Fruit fly (Drosophila melanogaster) whole organism, embryonic: Measurements from ENCODE around the gene CG42571.

Experiments
- Atf6 ChIP-seq: fragments of 200-800 bp; sonication (Bioruptor generic); IDR thresholded peaks from 2 replicates; pipeline ENCODE4 v1.3.6; 2022; ENCODE audit warnings: missing biosample characterization, missing genetic modification characterization
- Bdp1 ChIP-seq: fragments of 200-800 bp; sonication (Bioruptor generic); optimal IDR thresholded peaks from 3 replicates; lab custom pipeline; 2016; ENCODE audit warnings: missing biosample characterization, missing genetic modification characterization
- CG1024 ChIP-seq: fragments of 200-800 bp; sonication (Bioruptor generic); IDR thresholded peaks from 2 replicates; pipeline ENCODE4 v1.3.6; 2022; ENCODE audit warnings: missing biosample characterization, missing genetic modification characterization
- CG10654 ChIP-seq: fragments of 200-800 bp; sonication (Bioruptor generic); optimal IDR thresholded peaks from 2 replicates; lab custom pipeline; 2016; ENCODE audit warnings: missing biosample characterization, missing genetic modification characterization
- CG11085 ChIP-seq: fragments of 200-800 bp; sonication (Bioruptor generic); IDR thresholded peaks from 2 replicates; pipeline ENCODE4 v1.3.6; 2022; ENCODE audit warnings: missing biosample characterization, missing genetic modification characterization
- CG12236 ChIP-seq: fragments of 200-800 bp; sonication (Bioruptor generic); optimal IDR thresholded peaks from 2 replicates; lab custom pipeline; 2016; ENCODE audit warnings: missing biosample characterization, missing genetic modification characterization
- CG12942 ChIP-seq: fragments of 200-800 bp; sonication (Bioruptor generic); optimal IDR thresholded peaks from 3 replicates; lab custom pipeline; 2016; ENCODE audit warnings: missing biosample characterization, missing genetic modification characterization
- CG13894 ChIP-seq: fragments of 200-800 bp; sonication (Bioruptor generic); optimal IDR thresholded peaks from 3 replicates; lab custom pipeline; 2018; ENCODE audit warnings: missing biosample characterization, mild to moderate bottlenecking, missing genetic modification characterization, moderate library complexity
- CG14441 ChIP-seq: fragments of 200-800 bp; sonication (Bioruptor generic); IDR thresholded peaks from 2 replicates; pipeline ENCODE4 v1.3.6; 2022; ENCODE audit warnings: missing biosample characterization, missing genetic modification characterization
- CG15011 ChIP-seq: fragments of 200-800 bp; sonication (Bioruptor generic); optimal IDR thresholded peaks from 3 replicates; lab custom pipeline; 2018; ENCODE audit warnings: missing biosample characterization, mild to moderate bottlenecking, missing genetic modification characterization
- CG16779 ChIP-seq: fragments of 200-800 bp; sonication (Bioruptor generic); IDR thresholded peaks from 2 replicates; pipeline ENCODE4 v1.3.6; 2022; ENCODE audit warnings: missing biosample characterization, missing genetic modification characterization
- CG17361 ChIP-seq: fragments of 200-800 bp; sonication (Bioruptor generic); IDR thresholded peaks from 3 replicates; pipeline ENCODE4 v1.3.6; 2022; ENCODE audit warnings: missing biosample characterization, missing genetic modification characterization
- CG4730 ChIP-seq: fragments of 200-800 bp; sonication (Bioruptor generic); IDR thresholded peaks from 2 replicates; pipeline ENCODE4 v1.3.6; 2022; ENCODE audit warnings: missing biosample characterization, missing genetic modification characterization
- CG6689 ChIP-seq: fragments of 200-800 bp; sonication (Bioruptor generic); IDR thresholded peaks from 2 replicates; pipeline ENCODE4 v1.3.6; 2022; ENCODE audit warnings: missing biosample characterization, missing genetic modification characterization
- CG7372 ChIP-seq: fragments of 200-800 bp; sonication (Bioruptor generic); IDR thresholded peaks from 2 replicates; pipeline ENCODE4 v1.3.6; 2022; ENCODE audit warnings: missing biosample characterization, missing genetic modification characterization
- CG8290 ChIP-seq, 3 experiments: fragments of 200-800 bp; sonication (Bioruptor generic); optimal IDR thresholded peaks; 2 replicates each; lab custom pipeline; 2016 to 2019; ENCODE audit warnings: missing biosample characterization in 3 of 3, missing genetic modification characterization in 3 of 3, mild to moderate bottlenecking in 2 of 3, moderate library complexity in 1 of 3
- CG9437 ChIP-seq: fragments of 200-800 bp; sonication (Bioruptor generic); optimal IDR thresholded peaks from 2 replicates; lab custom pipeline; 2018; ENCODE audit warnings: missing biosample characterization, mild to moderate bottlenecking, missing genetic modification characterization
- Ets65A ChIP-seq: fragments of 200-800 bp; sonication (Bioruptor generic); peaks from one replicate; lab custom pipeline; 2016; ENCODE audit warnings: missing biosample characterization, missing genetic modification characterization
- Fer2 ChIP-seq: fragments of 200-800 bp; sonication (Bioruptor generic); optimal IDR thresholded peaks from 2 replicates; lab custom pipeline; 2018; ENCODE audit warnings: missing biosample characterization, mild to moderate bottlenecking, missing genetic modification characterization, moderate library complexity
- Hsf ChIP-seq: fragments of 200-800 bp; sonication (Bioruptor generic); optimal IDR thresholded peaks from 3 replicates; lab custom pipeline; 2016; ENCODE audit warnings: missing biosample characterization, missing genetic modification characterization
- NC2α ChIP-seq: fragments of 200-800 bp; sonication (Bioruptor generic); optimal IDR thresholded peaks from 2 replicates; lab custom pipeline; 2016; ENCODE audit warnings: missing biosample characterization, missing genetic modification characterization
- NC2β ChIP-seq: fragments of 200-800 bp; sonication (Bioruptor generic); optimal IDR thresholded peaks from 2 replicates; lab custom pipeline; 2016; ENCODE audit warnings: missing biosample characterization, missing genetic modification characterization
- Sox100B ChIP-seq: fragments of 200-800 bp; sonication (Bioruptor generic); optimal IDR thresholded peaks from 3 replicates; lab custom pipeline; 2018; ENCODE audit warnings: missing biosample characterization, mild to moderate bottlenecking, missing genetic modification characterization
- abd-A ChIP-seq: fragments of 200-800 bp; sonication (Bioruptor generic); optimal IDR thresholded peaks from 3 replicates; lab custom pipeline; 2019; ENCODE audit warnings: missing biosample characterization, mild to moderate bottlenecking, missing genetic modification characterization, moderate library complexity
- amos ChIP-seq: fragments of 200-800 bp; sonication (Bioruptor generic); IDR thresholded peaks from 2 replicates; pipeline ENCODE4 v1.3.6; 2022; ENCODE audit warnings: missing biosample characterization, missing genetic modification characterization; ENCODE audit not compliant: partially characterized antibody
- bbx ChIP-seq: fragments of 200-800 bp; sonication (Bioruptor generic); IDR thresholded peaks from 2 replicates; pipeline ENCODE4 v1.3.6; 2022; ENCODE audit warnings: missing biosample characterization, missing genetic modification characterization; ENCODE audit not compliant: partially characterized antibody
- bigmax ChIP-seq: fragments of 200-800 bp; sonication (Bioruptor generic); optimal IDR thresholded peaks from 2 replicates; lab custom pipeline; 2018; ENCODE audit warnings: missing biosample characterization, mild to moderate bottlenecking, missing genetic modification characterization
- caup ChIP-seq: fragments of 200-800 bp; sonication (Bioruptor generic); optimal IDR thresholded peaks from 3 replicates; lab custom pipeline; 2017; ENCODE audit warnings: missing biosample characterization, mild to moderate bottlenecking, missing genetic modification characterization, moderate library complexity; ENCODE audit not compliant: severe bottlenecking
- chm ChIP-seq: fragments of 200-800 bp; sonication (Bioruptor generic); IDR thresholded peaks from 2 replicates; pipeline ENCODE4 v1.3.6; 2022; ENCODE audit warnings: missing biosample characterization, missing genetic modification characterization
- crol ChIP-seq: fragments of 200-800 bp; sonication (Bioruptor generic); IDR thresholded peaks from 2 replicates; pipeline ENCODE4 v1.3.6; 2022; ENCODE audit warnings: missing biosample characterization, missing genetic modification characterization
- dimm ChIP-seq: fragments of 200-800 bp; sonication (Bioruptor generic); IDR thresholded peaks from 2 replicates; pipeline ENCODE4 v1.3.6; 2022; ENCODE audit warnings: missing biosample characterization, missing genetic modification characterization
- dmrt11E ChIP-seq: fragments of 200-800 bp; sonication (Bioruptor generic); optimal IDR thresholded peaks from 3 replicates; lab custom pipeline; 2018; ENCODE audit warnings: missing biosample characterization, mild to moderate bottlenecking, missing genetic modification characterization, moderate library complexity
- en ChIP-seq: fragments of 200-800 bp; sonication (Bioruptor generic); optimal IDR thresholded peaks from 2 replicates; lab custom pipeline; 2016; ENCODE audit warnings: missing biosample characterization, missing genetic modification characterization
- gfzf ChIP-seq: fragments of 200-800 bp; sonication (Bioruptor generic); optimal IDR thresholded peaks from 2 replicates; lab custom pipeline; 2016; ENCODE audit warnings: missing biosample characterization, mild to moderate bottlenecking, missing genetic modification characterization, moderate library complexity
- grau ChIP-seq: fragments of 200-800 bp; optimal IDR thresholded peaks from 3 replicates; lab custom pipeline; 2019; ENCODE audit warnings: missing biosample characterization, mild to moderate bottlenecking, missing genetic modification characterization, moderate library complexity
- jigr1 ChIP-seq: fragments of 200-800 bp; sonication (Bioruptor generic); IDR thresholded peaks from 3 replicates; pipeline ENCODE4 v1.3.6; 2022; ENCODE audit warnings: missing biosample characterization, missing genetic modification characterization
- lola ChIP-seq, 3 experiments: fragments of >200 bp in 2 of 3; fragments of 200-800 bp in 1 of 3; sonication (Bioruptor generic) in 1 of 3; optimal IDR thresholded peaks; 2 replicates each; lab custom pipeline; 2017 to 2019; ENCODE audit warnings: missing biosample characterization in 3 of 3, missing genetic modification characterization in 3 of 3, mild to moderate bottlenecking in 1 of 3, moderate library complexity in 1 of 3
- luna ChIP-seq: fragments of 200-800 bp; sonication (Bioruptor generic); optimal IDR thresholded peaks from 2 replicates; lab custom pipeline; 2016; ENCODE audit warnings: missing biosample characterization, missing genetic modification characterization
- nom ChIP-seq: fragments of 200-800 bp; sonication (Bioruptor generic); optimal IDR thresholded peaks from 2 replicates; lab custom pipeline; 2017; ENCODE audit warnings: missing biosample characterization, missing genetic modification characterization, mild to moderate bottlenecking, moderate library complexity, missing genetic modification reagents
- oc ChIP-seq: fragments of 200-800 bp; sonication (Bioruptor generic); optimal IDR thresholded peaks from 2 replicates; lab custom pipeline; 2018; ENCODE audit warnings: missing biosample characterization, mild to moderate bottlenecking, missing genetic modification characterization, moderate library complexity
- onecut ChIP-seq: fragments of 200-800 bp; sonication (Bioruptor generic); IDR thresholded peaks from 2 replicates; pipeline ENCODE4 v1.3.6; 2022; ENCODE audit warnings: missing biosample characterization, missing genetic modification characterization
- so ChIP-seq: fragments of 200-800 bp; sonication (Bioruptor generic); IDR thresholded peaks from 3 replicates; pipeline ENCODE4 v1.3.6; 2022; ENCODE audit warnings: missing biosample characterization, missing genetic modification characterization
- sqz ChIP-seq: fragments of 200-800 bp; sonication (Bioruptor generic); optimal IDR thresholded peaks from 3 replicates; lab custom pipeline; 2018; ENCODE audit warnings: missing biosample characterization, mild to moderate bottlenecking, missing genetic modification characterization
- tap ChIP-seq: fragments of 200-800 bp; optimal IDR thresholded peaks from 3 replicates; lab custom pipeline; 2019; ENCODE audit warnings: missing biosample characterization, mild to moderate bottlenecking, missing genetic modification characterization, moderate library complexity
- trem ChIP-seq: fragments of 200-800 bp; optimal IDR thresholded peaks from 3 replicates; lab custom pipeline; 2019; ENCODE audit warnings: missing biosample characterization, mild to moderate bottlenecking, missing genetic modification characterization, moderate library complexity
- ttk ChIP-seq: fragments of 200-800 bp; sonication (Bioruptor generic); IDR thresholded peaks from 2 replicates; pipeline ENCODE4 v2.1.2; 2022; ENCODE audit warnings: missing biosample characterization, missing genetic modification characterization
- unc-4 ChIP-seq: fragments of 200-800 bp; sonication (Bioruptor generic); IDR thresholded peaks from 2 replicates; pipeline ENCODE4 v1.3.6; 2022; ENCODE audit warnings: missing biosample characterization, missing genetic modification characterization; ENCODE audit not compliant: partially characterized antibody
- wek ChIP-seq: fragments of 200-800 bp; sonication (Bioruptor generic); optimal IDR thresholded peaks from 3 replicates; lab custom pipeline; 2018; ENCODE audit warnings: missing biosample characterization, mild to moderate bottlenecking, missing genetic modification characterization, moderate library complexity
- z ChIP-seq: fragments of 200-800 bp; sonication (Bioruptor generic); IDR thresholded peaks from 3 replicates; pipeline ENCODE4 v1.3.6; 2022; ENCODE audit warnings: missing biosample characterization, missing genetic modification characterization

The CG42571 gene

dm6 chr3L:15713932-15714492, 2.2 kb upstream of the CG42571 start (continued):
- TF ChIP-seq chm (GFP tag; lab: Robert Waterston, UW) (peak; percentile 76), nom (GFP tag; lab: Kevin White, UChicago) (no peak), caup (peak; percentile 46), tap (no peak), CG4730 (GFP tag; lab: Robert Waterston, UW) (0 out of 2 replicates have a peak, but pooled peaks have one; percentile 21), CG11085 (no peak), luna (GFP tag; lab: Kevin White, UChicago) (no peak), lola (GFP tag; optimal IDR thresholded peaks at IDR 0.05; lab: Kevin White, UChicago) (peak in 1 of 3 experiments; percentile 35), grau (tag; lab: Kevin White, UChicago) (peak; percentile 8), NC2β (peak; percentile 66), CG10654 (GFP tag; lab: Kevin White, UChicago) (peak; percentile 35), dmrt11E (peak; percentile 40), Fer2 (no peak), CG1024 (GFP tag; lab: Robert Waterston, UW) (peak; percentile 71), sqz (GFP tag; lab: Kevin White, UChicago) (no peak), dimm (no peak), bbx (GFP tag; lab: Robert Waterston, UW) (no peak), gfzf (GFP tag; lab: Kevin White, UChicago) (no peak), CG13894 (tag; lab: Kevin White, UChicago) (peak; percentile 30), wek (peak; percentile 65), Ets65A (no peak), CG16779 (GFP tag; lab: Robert Waterston, UW) (peak; percentile 46; the same call in 1 of the 2 replicates), amos (no peak), Sox100B (GFP tag; lab: Kevin White, UChicago) (peak; percentile 42), bigmax (no peak), CG12236 (peak; percentile 80), so (0 out of 3 replicates have a peak, but pooled peaks have one; percentile 62), z (GFP tag; lab: Robert Waterston, UW) (no peak), CG9437 (GFP tag; lab: Kevin White, UChicago) (no peak), CG14441 (GFP tag; lab: Robert Waterston, UW) (0 out of 2 replicates have a peak, but pooled peaks have one; percentile 16), Bdp1 (peak; percentile 61), abd-A (tag; lab: Kevin White, UChicago) (no peak), CG17361 (GFP tag; lab: Robert Waterston, UW) (0 out of 3 replicates have a peak, but pooled peaks have one; percentile 27), ttk (GFP tag; lab: Robert Waterston, UW) (0 out of 2 replicates have a peak, but pooled peaks have one; percentile 17), NC2α (GFP tag; lab: Kevin White, UChicago) (peak; percentile 61), Atf6 (GFP tag; lab: Robert Waterston, UW) (peak; percentile 63), en (GFP tag; lab: Kevin White, UChicago) (peak; percentile 16), CG12942 (peak; percentile 41), jigr1 (GFP tag; lab: Robert Waterston, UW) (no peak), CG7372 (no peak), Hsf (GFP tag; lab: Kevin White, UChicago) (no peak), onecut (GFP tag; lab: Robert Waterston, UW) (peak; percentile 50; the same call in 1 of the 2 replicates), unc-4 (GFP tag; lab: Robert Waterston, UW) (no peak), trem (tag; lab: Kevin White, UChicago) (peak; percentile 6), CG8290 (GFP tag; optimal IDR thresholded peaks at IDR 0.05; lab: Kevin White, UChicago) (peak; percentile 56), CG8290 (tag; optimal IDR thresholded peaks at IDR 0.05; lab: Kevin White, UChicago) (peak in 1 of 2 experiments; percentile 65), crol (GFP tag; lab: Robert Waterston, UW) (no peak), oc (tag; lab: Kevin White, UChicago) (peak; percentile 50), CG15011 (GFP tag; lab: Kevin White, UChicago) (peak; percentile 48), CG6689 (GFP tag; lab: Robert Waterston, UW) (no peak)
